Worm (Caenorhabditis elegans): Measurements from ENCODE around the gene bath-33.

bath-33 gene

DNA sequence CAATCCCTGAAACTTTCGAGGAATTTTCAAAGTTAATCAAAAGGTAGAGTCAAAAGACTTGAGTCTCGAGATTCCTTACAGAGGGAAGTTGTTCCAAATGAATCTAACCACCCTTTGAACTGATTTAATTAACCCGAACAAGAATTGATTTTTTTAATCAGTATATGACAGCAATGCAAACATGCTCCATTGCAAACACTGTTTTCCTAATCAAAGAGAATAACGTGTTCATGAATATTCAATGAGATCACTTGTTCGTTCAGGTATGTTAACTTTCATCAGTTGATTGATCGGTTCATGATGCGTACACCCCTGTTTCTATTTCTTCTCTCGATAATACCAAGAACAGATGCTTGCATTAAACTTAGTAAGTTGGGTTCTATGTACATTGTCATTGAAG lies 19.7 kb upstream of the bath-33 start, which contains the start of gene C08E3.14:
Gene C08E3.14 (plus strand): TSS at position 301 of the 400 bp plus-strand sequence.
- no peak for TF ChIP-seq him-1 (tag; optimal IDR thresholded peaks at IDR 0.05)
- TF ChIP-seq W03F9.2 (tag; optimal IDR thresholded peaks at IDR 0.05) = no peak

DNA sequence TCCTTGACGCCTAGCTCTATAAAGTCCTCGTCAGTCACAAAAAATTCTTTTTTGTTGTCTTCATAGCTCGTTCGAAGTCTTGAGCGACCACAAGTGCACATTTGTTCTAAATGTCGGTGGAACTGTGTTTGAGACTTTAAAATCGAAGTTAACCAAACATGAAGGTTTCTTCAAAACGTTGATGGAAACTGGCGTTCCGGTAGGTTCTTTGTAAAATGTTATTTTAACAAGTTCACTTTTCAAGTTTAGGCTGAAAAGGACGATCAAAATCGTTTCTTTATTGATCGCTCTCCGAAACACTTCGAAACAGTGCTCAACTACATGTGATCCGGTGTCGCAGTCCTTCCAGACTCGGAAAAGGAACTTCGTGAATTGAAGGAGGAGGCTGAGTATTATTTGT lies 18.6 kb upstream of the bath-33 start, which contains the start of gene fbxa-160:
Gene fbxa-160 (minus strand): TSS at position 101 of the 400 bp plus-strand sequence.
- no peak for TF ChIP-seq dao-5 (tag; optimal IDR thresholded peaks at IDR 0.05)
- no peak for TF ChIP-seq him-1 (tag; optimal IDR thresholded peaks at IDR 0.05)
- TF ChIP-seq W03F9.2 (tag; optimal IDR thresholded peaks at IDR 0.05) = no peak

DNA sequence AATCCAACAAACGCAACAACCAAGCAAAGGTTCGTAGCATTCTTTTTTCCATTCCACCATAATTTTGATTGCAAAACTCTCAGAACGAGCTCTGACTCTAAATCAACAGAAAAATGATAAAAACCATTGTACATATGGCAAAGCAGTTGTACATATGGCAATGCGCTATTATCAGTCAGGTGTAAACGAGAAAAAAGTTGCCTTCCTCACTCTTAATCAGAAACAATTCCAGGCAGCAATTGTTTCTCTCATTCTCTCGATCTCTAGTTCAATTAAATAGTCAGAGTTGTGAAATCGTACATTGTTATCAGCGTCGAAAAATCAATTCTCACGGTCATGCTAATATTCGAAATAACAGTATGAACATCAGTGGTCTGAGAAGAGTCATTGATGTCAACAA lies 15.8 kb upstream of the bath-33 start:
- TF ChIP-seq dao-5 (tag; optimal IDR thresholded peaks at IDR 0.05) (no peak), him-1 (tag; optimal IDR thresholded peaks at IDR 0.05) (no peak), W03F9.2 (tag; optimal IDR thresholded peaks at IDR 0.05) (no peak)

DNA sequence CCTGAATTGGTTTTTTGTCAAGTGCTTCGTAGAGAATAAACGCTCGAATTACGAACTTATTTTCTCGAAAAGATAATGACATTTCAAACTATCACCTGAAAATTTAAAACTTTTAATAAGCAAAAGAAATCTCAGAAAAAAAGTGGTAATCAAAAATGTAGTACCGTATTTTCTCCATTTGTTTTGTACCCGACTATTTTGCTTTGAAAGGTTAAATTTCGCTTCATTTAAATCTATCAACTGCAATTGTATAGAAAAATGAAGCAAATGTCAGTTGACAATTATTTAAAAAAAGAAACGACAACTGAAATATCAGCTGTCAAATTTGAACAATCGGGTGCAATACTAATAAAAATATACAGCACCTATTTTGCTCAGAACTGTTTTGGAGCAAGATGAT lies 15.2 kb upstream of the bath-33 start, which contains the start of gene fbxa-158:
Gene fbxa-158 (minus strand): TSS at position 101 of the 400 bp plus-strand sequence.
- TF ChIP-seq W03F9.2 (tag; optimal IDR thresholded peaks at IDR 0.05) (no peak), dao-5 (tag; optimal IDR thresholded peaks at IDR 0.05) (no peak), him-1 (tag; optimal IDR thresholded peaks at IDR 0.05) (no peak)

DNA sequence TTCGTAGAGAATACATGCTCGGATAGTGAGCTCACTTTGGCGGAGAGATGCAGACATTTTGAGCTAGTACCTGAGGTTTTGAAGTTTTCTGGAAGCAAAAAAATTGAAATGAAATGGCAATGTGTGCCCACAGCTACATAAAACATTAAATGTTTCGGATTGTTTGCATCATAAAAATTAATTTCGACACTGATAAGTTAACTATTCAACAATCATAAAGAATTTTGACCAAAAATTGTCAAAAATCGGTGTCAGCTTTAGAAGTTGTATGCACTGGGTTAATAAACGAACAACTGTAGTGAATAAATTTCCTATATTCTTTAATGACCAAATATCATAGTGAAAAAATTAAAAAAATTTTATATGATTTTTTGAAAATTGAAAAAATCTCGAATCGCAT lies 13.0 kb upstream of the bath-33 start, which contains the start of gene fbxa-166:
Gene fbxa-166 (minus strand): TSS at position 101 of the 400 bp plus-strand sequence.
- TF ChIP-seq dao-5 (tag; optimal IDR thresholded peaks at IDR 0.05) (no peak), him-1 (tag; optimal IDR thresholded peaks at IDR 0.05) (no peak), W03F9.2 (tag; optimal IDR thresholded peaks at IDR 0.05) (no peak)

DNA sequence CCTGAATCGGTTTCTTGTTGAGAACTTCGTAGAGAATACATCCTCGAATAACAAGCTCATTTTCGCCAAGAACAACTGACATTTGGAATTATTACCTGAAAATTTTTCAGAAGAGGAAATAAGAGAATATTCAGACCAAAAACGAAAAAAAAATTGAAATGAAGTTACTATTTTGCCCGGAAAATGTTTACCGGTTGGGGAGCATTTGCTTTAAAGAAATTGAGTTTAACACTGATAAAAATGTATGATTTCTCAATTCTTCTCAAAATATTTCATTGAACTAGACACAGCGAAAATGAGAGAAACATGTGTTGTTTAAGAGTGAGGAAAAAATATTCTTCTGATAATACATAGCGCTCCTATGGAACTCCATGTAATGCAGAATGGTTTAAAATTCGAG lies 10.4 kb upstream of the bath-33 start, which contains the start of gene fbxa-165:
Gene fbxa-165 (minus strand): TSS at position 101 of the 400 bp plus-strand sequence.
- TF ChIP-seq him-1 (tag; optimal IDR thresholded peaks at IDR 0.05) (no peak), W03F9.2 (tag; optimal IDR thresholded peaks at IDR 0.05) (no peak), dao-5 (tag; optimal IDR thresholded peaks at IDR 0.05) (no peak)

DNA sequence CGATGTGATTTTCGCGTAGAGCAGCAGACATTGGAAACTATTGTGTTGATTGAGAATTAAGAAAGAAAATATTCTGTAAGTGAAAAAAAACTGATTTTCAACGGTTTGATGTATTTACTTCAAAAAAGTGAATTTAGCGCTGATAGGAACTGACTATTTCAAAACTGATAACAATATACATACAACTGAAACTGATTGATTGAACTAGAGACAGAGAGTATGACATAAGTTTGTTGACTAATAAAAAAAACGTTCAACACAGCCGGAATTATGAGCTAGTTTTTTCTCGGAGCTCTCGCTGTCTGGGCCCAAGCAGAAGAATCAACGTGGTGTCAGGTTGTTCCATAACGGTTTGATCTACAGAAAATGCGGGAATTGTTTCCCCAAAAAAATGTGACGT lies 8.0 kb upstream of the bath-33 start, which contains the start of gene fbxa-164:
Gene fbxa-164 (minus strand): TSS at position 101 of the 400 bp plus-strand sequence.
- no peak for TF ChIP-seq W03F9.2 (tag; optimal IDR thresholded peaks at IDR 0.05)
- no peak for TF ChIP-seq dao-5 (tag; optimal IDR thresholded peaks at IDR 0.05)
- no peak for TF ChIP-seq him-1 (tag; optimal IDR thresholded peaks at IDR 0.05)

DNA sequence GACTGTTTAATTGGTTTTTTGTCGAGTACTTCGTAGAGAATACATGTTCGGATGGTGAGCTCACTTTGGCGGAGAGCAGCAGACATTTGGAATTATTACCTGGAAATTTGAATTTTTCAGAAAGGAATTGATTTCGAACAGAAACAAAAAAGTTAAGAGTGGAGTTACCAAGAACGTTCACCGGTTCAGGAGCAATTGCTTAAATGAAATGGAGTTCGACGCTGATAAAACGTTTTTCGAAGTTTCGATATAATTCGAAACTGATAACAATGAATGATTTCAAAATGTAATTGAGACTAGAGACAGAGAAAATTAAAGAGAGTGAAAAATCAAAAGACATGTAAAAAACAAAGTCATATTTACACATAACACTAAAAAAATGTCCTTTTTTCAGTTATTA lies 4.7 kb upstream of the bath-33 start, which contains the start of gene fbxa-163:
Gene fbxa-163 (minus strand): TSS at position 101 of the 400 bp plus-strand sequence.
- TF ChIP-seq him-1 (tag; optimal IDR thresholded peaks at IDR 0.05) = no peak
- TF ChIP-seq W03F9.2 (tag; optimal IDR thresholded peaks at IDR 0.05) = no peak
- no peak for TF ChIP-seq dao-5 (tag; optimal IDR thresholded peaks at IDR 0.05)

DNA sequence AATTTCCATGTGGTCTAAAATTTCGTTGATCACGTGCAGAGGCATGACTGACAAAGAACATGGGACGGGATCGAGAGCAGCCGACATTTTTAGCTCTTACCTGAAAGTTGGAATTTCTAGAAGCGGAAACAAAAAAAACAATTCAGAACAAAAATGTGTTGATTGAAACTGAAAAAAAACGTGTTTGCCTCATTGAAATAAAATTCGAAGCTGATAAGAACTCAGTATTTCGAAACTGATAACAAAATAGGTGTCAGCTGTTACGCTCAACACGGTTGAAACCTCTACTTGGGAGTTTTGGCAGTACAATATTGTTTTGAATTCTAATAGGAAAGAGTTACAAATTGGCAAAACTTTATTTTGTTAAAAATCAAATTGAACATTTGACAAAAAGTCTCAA lies 2.9 kb upstream of the bath-33 start:
- TF ChIP-seq W03F9.2 (tag; optimal IDR thresholded peaks at IDR 0.05) = no peak
- no peak for TF ChIP-seq him-1 (tag; optimal IDR thresholded peaks at IDR 0.05)

DNA sequence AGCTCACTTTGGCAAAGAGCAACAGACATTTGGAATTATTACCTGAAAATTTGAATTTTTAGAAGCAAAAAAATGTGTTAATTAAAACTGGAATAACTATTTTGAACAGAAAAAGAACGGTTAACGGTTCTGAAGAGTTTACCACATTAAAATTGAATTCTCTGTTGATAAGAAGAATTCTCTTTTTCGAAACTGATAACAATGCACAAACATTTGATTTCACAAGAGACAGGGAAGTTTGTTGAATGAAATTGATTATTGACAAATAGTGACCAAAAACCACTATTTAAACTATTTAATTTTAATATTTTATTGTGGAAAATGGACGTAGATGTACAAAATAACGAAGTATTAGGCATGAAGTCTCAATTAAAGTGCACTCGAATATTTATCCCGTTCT lies 1.6 kb upstream of the bath-33 start:
- TF ChIP-seq W03F9.2 (tag; optimal IDR thresholded peaks at IDR 0.05) (no peak), dao-5 (tag; optimal IDR thresholded peaks at IDR 0.05) (no peak), him-1 (tag; optimal IDR thresholded peaks at IDR 0.05) (no peak)

DNA sequence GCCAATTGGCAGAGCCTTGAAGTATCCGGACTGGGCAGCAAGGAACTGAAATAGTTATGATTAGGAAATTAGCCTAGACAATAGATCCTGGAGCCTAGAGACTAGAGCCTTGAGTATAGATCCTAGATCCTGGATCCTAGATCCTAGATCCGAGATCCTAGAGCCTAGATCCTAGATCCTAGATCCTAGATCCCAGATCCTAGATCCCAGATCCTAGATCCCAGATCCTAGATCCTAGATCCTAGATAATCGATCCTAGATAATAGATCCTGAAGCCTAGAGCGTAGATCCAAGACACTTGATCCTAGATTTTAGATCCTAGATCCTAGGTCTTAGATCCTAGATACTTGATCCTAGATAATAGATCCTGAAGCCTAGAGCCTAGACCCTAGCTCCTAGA lies 969 bp downstream of the bath-33 start:
- no peak for TF ChIP-seq him-1 (tag; optimal IDR thresholded peaks at IDR 0.05)
- no peak for TF ChIP-seq W03F9.2 (tag; optimal IDR thresholded peaks at IDR 0.05)

DNA sequence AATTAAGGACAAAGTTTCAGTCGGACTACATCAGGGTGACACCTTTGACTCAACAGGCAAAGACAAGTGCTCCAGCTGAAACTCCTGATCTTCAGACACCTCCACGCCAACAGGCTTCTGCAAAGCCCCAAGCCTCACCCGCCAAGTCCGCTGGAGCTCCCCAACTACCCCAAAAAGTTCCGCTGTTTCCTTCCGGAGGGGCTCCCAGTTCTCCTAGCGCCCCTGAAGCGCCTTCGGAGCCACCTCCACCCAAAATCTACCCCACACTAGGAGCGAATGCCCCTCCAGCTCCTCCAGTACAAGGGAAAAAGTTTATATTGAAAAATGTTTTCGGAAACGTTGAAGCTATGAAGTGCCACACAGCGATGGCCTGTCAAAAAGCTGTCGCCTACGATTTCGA lies 2.9 kb downstream of the bath-33 start:
- no peak for TF ChIP-seq dao-5 (tag; optimal IDR thresholded peaks at IDR 0.05)
- no peak for TF ChIP-seq W03F9.2 (tag; optimal IDR thresholded peaks at IDR 0.05)
- TF ChIP-seq him-1 (tag; optimal IDR thresholded peaks at IDR 0.05) = no peak

DNA sequence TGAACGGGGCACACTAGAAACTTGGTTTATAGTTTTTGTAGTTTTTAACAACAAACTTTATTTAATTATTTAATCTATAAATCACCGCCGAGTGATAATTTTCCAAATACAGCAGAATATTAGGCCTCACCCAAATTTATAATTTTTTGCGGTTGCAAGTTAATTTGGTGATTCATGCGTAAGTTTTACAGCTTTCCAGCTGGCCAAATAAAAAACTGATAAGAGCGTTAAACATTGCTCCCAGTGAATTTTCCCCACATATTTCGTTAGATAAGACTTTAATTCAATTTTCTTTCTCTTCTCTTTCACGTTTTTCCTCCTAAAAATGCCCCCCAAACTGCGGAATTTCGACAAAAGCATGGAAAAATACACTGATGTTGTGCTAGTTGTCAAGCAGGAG lies 4.5 kb downstream of the bath-33 start, which contains the start of gene bath-47:
Gene bath-47 (plus strand): TSS at position 305 of the 400 bp plus-strand sequence.
- TF ChIP-seq dao-5 (tag; optimal IDR thresholded peaks at IDR 0.05) (no peak), him-1 (tag; optimal IDR thresholded peaks at IDR 0.05) (no peak), W03F9.2 (tag; optimal IDR thresholded peaks at IDR 0.05) (no peak)

DNA sequence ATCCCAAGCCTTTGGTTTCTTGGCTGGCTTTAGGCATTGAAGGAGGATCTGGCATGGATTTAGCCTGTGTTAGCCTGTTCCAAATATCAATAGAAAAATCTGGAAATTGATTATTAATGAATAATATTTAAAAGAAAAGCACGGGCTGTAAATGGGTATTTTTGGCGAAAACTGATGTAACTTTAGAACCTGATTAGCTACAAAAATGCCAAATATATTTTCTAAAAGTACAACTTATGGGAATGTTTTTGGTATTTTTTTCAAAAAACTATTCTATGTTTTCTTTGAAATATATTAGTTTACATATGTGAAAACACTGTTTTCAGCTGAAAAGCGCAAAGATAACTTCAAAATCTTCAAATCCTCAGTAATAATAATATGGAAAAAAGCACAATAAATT lies 5.3 kb downstream of the bath-33 start, which contains the start of gene bath-26:
Gene bath-26 (minus strand): TSS at position 101 of the 400 bp plus-strand sequence.
- TF ChIP-seq dao-5 (tag; optimal IDR thresholded peaks at IDR 0.05) (no peak), W03F9.2 (tag; optimal IDR thresholded peaks at IDR 0.05) (no peak), him-1 (tag; optimal IDR thresholded peaks at IDR 0.05) (no peak)
